Fruit fly (Drosophila melanogaster) whole organism, embryonic: Measurements from ENCODE around the gene CG4576.

Experiments
- Aef1 ChIP-seq: fragments of 200-800 bp; sonication (Bioruptor generic); IDR thresholded peaks from 3 replicates; pipeline ENCODE4 v1.3.6; 2022; ENCODE audit warnings: missing biosample characterization, missing genetic modification characterization
- CG10654 ChIP-seq: fragments of 200-800 bp; sonication (Bioruptor generic); optimal IDR thresholded peaks from 2 replicates; lab custom pipeline; 2016; ENCODE audit warnings: missing biosample characterization, missing genetic modification characterization
- CG11085 ChIP-seq: fragments of 200-800 bp; sonication (Bioruptor generic); IDR thresholded peaks from 2 replicates; pipeline ENCODE4 v1.3.6; 2022; ENCODE audit warnings: missing biosample characterization, missing genetic modification characterization
- CG12391 ChIP-seq: fragments of 200-800 bp; sonication (Bioruptor generic); optimal IDR thresholded peaks from 3 replicates; lab custom pipeline; 2018; ENCODE audit warnings: missing biosample characterization, mild to moderate bottlenecking, missing genetic modification characterization, moderate library complexity
- CG12659 ChIP-seq: fragments of 200-800 bp; sonication (Bioruptor generic); optimal IDR thresholded peaks from 3 replicates; lab custom pipeline; 2017; ENCODE audit warnings: mild to moderate bottlenecking, missing biosample characterization, missing genetic modification reagents, missing genetic modification characterization
- CG13123 ChIP-seq: fragments of 200-800 bp; sonication (Bioruptor generic); optimal IDR thresholded peaks from 2 replicates; lab custom pipeline; 2016; ENCODE audit warnings: missing biosample characterization, missing genetic modification characterization
- CG13775 ChIP-seq: fragments of 200-800 bp; sonication (Bioruptor generic); optimal IDR thresholded peaks from 3 replicates; lab custom pipeline; 2017; ENCODE audit warnings: missing biosample characterization, mild to moderate bottlenecking, missing genetic modification characterization
- CG14050 ChIP-seq: fragments of 200-800 bp; sonication (Bioruptor generic); IDR thresholded peaks from 3 replicates; pipeline ENCODE4 v1.3.6; 2022; ENCODE audit warnings: missing biosample characterization, missing genetic modification characterization
- CG14441 ChIP-seq: fragments of 200-800 bp; sonication (Bioruptor generic); IDR thresholded peaks from 2 replicates; pipeline ENCODE4 v1.3.6; 2022; ENCODE audit warnings: missing biosample characterization, missing genetic modification characterization
- CG14860 ChIP-seq: fragments of 200-800 bp; sonication (Bioruptor generic); IDR thresholded peaks from 3 replicates; pipeline ENCODE4 v1.3.6; 2022; ENCODE audit warnings: missing biosample characterization, missing genetic modification characterization; ENCODE audit not compliant: partially characterized antibody
- CG15269 ChIP-seq: fragments of 200-800 bp; sonication (Bioruptor generic); optimal IDR thresholded peaks from 2 replicates; lab custom pipeline; 2018; ENCODE audit warnings: missing biosample characterization, mild to moderate bottlenecking, missing genetic modification characterization, moderate library complexity
- CG17186 ChIP-seq: fragments of 200-800 bp; sonication (Bioruptor generic); optimal IDR thresholded peaks from 3 replicates; lab custom pipeline; 2017; ENCODE audit warnings: missing biosample characterization, missing genetic modification reagents, missing genetic modification characterization
- CG17385 ChIP-seq: fragments of 200-800 bp; sonication (Bioruptor generic); optimal IDR thresholded peaks from 3 replicates; lab custom pipeline; 2018; ENCODE audit warnings: missing biosample characterization, mild to moderate bottlenecking, missing genetic modification characterization
- CG18764 ChIP-seq: fragments of 200-800 bp; sonication (Bioruptor generic); optimal IDR thresholded peaks from 3 replicates; lab custom pipeline; 2016; ENCODE audit warnings: missing biosample characterization, missing genetic modification characterization
- CG2875 ChIP-seq: fragments of 200-800 bp; sonication (Bioruptor generic); optimal IDR thresholded peaks from 2 replicates; lab custom pipeline; 2017; ENCODE audit warnings: missing biosample characterization, mild to moderate bottlenecking, missing genetic modification characterization, missing genetic modification reagents
- CG2889 ChIP-seq: fragments of 200-800 bp; sonication (Bioruptor generic); IDR thresholded peaks from 3 replicates; pipeline ENCODE4 v1.3.6; 2022; ENCODE audit warnings: missing biosample characterization, missing genetic modification characterization
- CG3065 ChIP-seq: fragments of 200-800 bp; sonication (Bioruptor generic); optimal IDR thresholded peaks from 2 replicates; lab custom pipeline; 2016; ENCODE audit warnings: missing biosample characterization, missing genetic modification characterization
- CG42726 ChIP-seq: fragments of 200-800 bp; sonication (Bioruptor generic); IDR thresholded peaks from 2 replicates; pipeline ENCODE4 v1.3.6; 2022; ENCODE audit warnings: missing biosample characterization, missing genetic modification characterization; ENCODE audit not compliant: partially characterized antibody
- CG4617 ChIP-seq: fragments of 200-800 bp; sonication (Bioruptor generic); optimal IDR thresholded peaks from 3 replicates; lab custom pipeline; 2016; ENCODE audit warnings: missing biosample characterization, missing genetic modification characterization, borderline replicate concordance
- CG5245 ChIP-seq: fragments of 200-800 bp; sonication (Bioruptor generic); optimal IDR thresholded peaks from 3 replicates; lab custom pipeline; 2016; ENCODE audit warnings: missing biosample characterization, missing genetic modification characterization
- CG6272 ChIP-seq: fragments of 200-800 bp; sonication (Bioruptor generic); IDR thresholded peaks from 2 replicates; pipeline ENCODE4 v1.3.6; 2022; ENCODE audit warnings: missing biosample characterization, missing genetic modification characterization
- CG6654 ChIP-seq: fragments of 200-800 bp; sonication (Bioruptor generic); optimal IDR thresholded peaks from 2 replicates; lab custom pipeline; 2017; ENCODE audit warnings: missing biosample characterization, mild to moderate bottlenecking, missing genetic modification characterization
- CG7963 ChIP-seq: fragments of 200-800 bp; sonication (Bioruptor generic); IDR thresholded peaks from 3 replicates; pipeline ENCODE4 v1.3.6; 2022; ENCODE audit warnings: missing biosample characterization, missing genetic modification characterization; ENCODE audit not compliant: partially characterized antibody
- CG8281 ChIP-seq: fragments of 200-800 bp; sonication (Bioruptor generic); optimal IDR thresholded peaks from 2 replicates; lab custom pipeline; 2018; ENCODE audit warnings: missing biosample characterization, mild to moderate bottlenecking, missing genetic modification characterization, moderate library complexity
- CG9437 ChIP-seq: fragments of 200-800 bp; sonication (Bioruptor generic); optimal IDR thresholded peaks from 2 replicates; lab custom pipeline; 2018; ENCODE audit warnings: missing biosample characterization, mild to moderate bottlenecking, missing genetic modification characterization
- D19A ChIP-seq: fragments of 200-800 bp; optimal IDR thresholded peaks from 3 replicates; lab custom pipeline; 2019; ENCODE audit warnings: missing biosample characterization, mild to moderate bottlenecking, missing genetic modification characterization, moderate library complexity
- Ets97D ChIP-seq: fragments of 200-800 bp; sonication (Bioruptor generic); optimal IDR thresholded peaks from 3 replicates; lab custom pipeline; 2016; ENCODE audit warnings: missing biosample characterization, missing genetic modification characterization
- HmgZ ChIP-seq: fragments of 200-800 bp; sonication (Bioruptor generic); optimal IDR thresholded peaks from 2 replicates; lab custom pipeline; 2018; ENCODE audit warnings: missing biosample characterization, mild to moderate bottlenecking, missing genetic modification characterization
- Hmr ChIP-seq: fragments of 200-800 bp; sonication (Bioruptor generic); optimal IDR thresholded peaks from 3 replicates; lab custom pipeline; 2017; ENCODE audit warnings: mild to moderate bottlenecking, missing biosample characterization, missing genetic modification reagents, missing genetic modification characterization
- Hr3 ChIP-seq: fragments of 200-800 bp; sonication (Bioruptor generic); optimal IDR thresholded peaks from 3 replicates; lab custom pipeline; 2016; ENCODE audit warnings: missing biosample characterization, missing genetic modification characterization
- NK7.1 ChIP-seq: fragments of 200-800 bp; sonication (Bioruptor generic); optimal IDR thresholded peaks from 3 replicates; lab custom pipeline; 2016; ENCODE audit warnings: missing biosample characterization, missing genetic modification characterization
- Opbp ChIP-seq: fragments of 200-800 bp; sonication (Bioruptor generic); IDR thresholded peaks from 3 replicates; pipeline ENCODE4 v1.3.6; 2022; ENCODE audit warnings: missing biosample characterization, missing genetic modification characterization; ENCODE audit not compliant: partially characterized antibody
- PHDP ChIP-seq: fragments of 200-800 bp; sonication (Bioruptor generic); optimal IDR thresholded peaks from 3 replicates; lab custom pipeline; 2018; ENCODE audit warnings: missing biosample characterization, mild to moderate bottlenecking, missing genetic modification characterization, moderate library complexity
- Pdp1 ChIP-seq, 2 experiments: fragments of 200-800 bp; sonication (Bioruptor generic); optimal IDR thresholded peaks; 3 replicates each; lab custom pipeline; 2016; ENCODE audit warnings: missing biosample characterization in 2 of 2, missing genetic modification characterization in 2 of 2, mild to moderate bottlenecking in 1 of 2, moderate library complexity in 1 of 2
- Ravus ChIP-seq: fragments of 200-800 bp; sonication (Bioruptor generic); IDR thresholded peaks from 2 replicates; pipeline ENCODE4 v1.3.6; 2022; ENCODE audit warnings: missing biosample characterization, missing genetic modification characterization
- Side ChIP-seq: fragments of 200-800 bp; sonication (Bioruptor generic); optimal IDR thresholded peaks from 2 replicates; lab custom pipeline; 2016; ENCODE audit warnings: missing biosample characterization, missing genetic modification characterization
- croc ChIP-seq: fragments of 200-800 bp; sonication (Bioruptor generic); conservative IDR thresholded peaks from 3 replicates; pipeline ENCODE4 v1.3.6; 2022; ENCODE audit warnings: missing biosample characterization, missing genetic modification characterization
- disco-r ChIP-seq: fragments of 200-800 bp; sonication (Bioruptor generic); optimal IDR thresholded peaks from 2 replicates; lab custom pipeline; 2016; ENCODE audit warnings: missing biosample characterization, missing genetic modification characterization
- exex ChIP-seq: fragments of 200-800 bp; sonication (Bioruptor generic); optimal IDR thresholded peaks from 4 replicates; lab custom pipeline; 2018; ENCODE audit warnings: missing biosample characterization, mild to moderate bottlenecking, missing genetic modification characterization, moderate library complexity
- h ChIP-seq: fragments of >200 bp; optimal IDR thresholded peaks from 2 replicates; lab custom pipeline; 2017
- hb ChIP-seq: fragments of 200-800 bp; sonication (Bioruptor generic); IDR thresholded peaks from 3 replicates; pipeline ENCODE4 v1.3.6; 2022; ENCODE audit warnings: missing biosample characterization, missing genetic modification characterization; ENCODE audit not compliant: partially characterized antibody
- hkb ChIP-seq, 2 experiments: fragments of 200-800 bp in 1 of 2; fragments of >200 bp in 1 of 2; sonication (Bioruptor generic) in 1 of 2; IDR thresholded peaks in 1 of 2; optimal IDR thresholded peaks in 1 of 2; 2 replicates each; pipeline versions ENCODE4 v1.3.6 to Lab custom; 2017 to 2022; ENCODE audit warnings: missing biosample characterization in 1 of 2, missing genetic modification characterization in 1 of 2
- lmd ChIP-seq: fragments of 200-800 bp; sonication (Bioruptor generic); IDR thresholded peaks from 2 replicates; pipeline ENCODE4 v1.3.6; 2022; ENCODE audit warnings: missing biosample characterization, missing genetic modification characterization
- pnt ChIP-seq: fragments of 200-800 bp; sonication (Bioruptor generic); optimal IDR thresholded peaks from 3 replicates; lab custom pipeline; 2016; ENCODE audit warnings: missing biosample characterization, missing genetic modification characterization
- psq ChIP-seq: fragments of 200-800 bp; sonication (Bioruptor generic); optimal IDR thresholded peaks from 2 replicates; lab custom pipeline; 2017; ENCODE audit warnings: missing biosample characterization, missing genetic modification characterization
- ssp ChIP-seq: fragments of 200-800 bp; sonication (Bioruptor generic); IDR thresholded peaks from 2 replicates; pipeline ENCODE4 v1.3.6; 2022; ENCODE audit warnings: missing biosample characterization, missing genetic modification characterization
- tin ChIP-seq: fragments of 200-800 bp; sonication (Bioruptor generic); optimal IDR thresholded peaks from 3 replicates; lab custom pipeline; 2016; ENCODE audit warnings: missing biosample characterization, missing genetic modification characterization
- vvl ChIP-seq: fragments of 200-800 bp; sonication (Bioruptor generic); IDR thresholded peaks from 2 replicates; pipeline ENCODE4 v1.3.6; 2022; ENCODE audit warnings: missing biosample characterization, missing genetic modification characterization
- z ChIP-seq: fragments of 200-800 bp; sonication (Bioruptor generic); IDR thresholded peaks from 3 replicates; pipeline ENCODE4 v1.3.6; 2022; ENCODE audit warnings: missing biosample characterization, missing genetic modification characterization
- zf30C ChIP-seq: fragments of 200-800 bp; sonication (Bioruptor generic); optimal IDR thresholded peaks from 3 replicates; lab custom pipeline; 2018; ENCODE audit warnings: missing biosample characterization, mild to moderate bottlenecking, missing genetic modification characterization

Gene CG4576

dm6 chr3R:15794258-15794727, 31.3 kb upstream of the CG4576 start (continued):
- TF ChIP-seq psq (peak; percentile 8), CG7963 (GFP tag; lab: Robert Waterston, UW) (no peak), CG6654 (GFP tag; lab: Kevin White, UChicago) (no peak), CG8281 (tag; lab: Kevin White, UChicago) (no peak), Ets97D (GFP tag; lab: Kevin White, UChicago) (no peak), zf30C (GFP tag; lab: Kevin White, UChicago) (peak; percentile 24), CG13123 (GFP tag; lab: Kevin White, UChicago) (peak; percentile 62), Ravus (GFP tag; lab: Robert Waterston, UW) (no peak), CG4617 (peak; percentile 30), CG14441 (peak; percentile 26; the same call in 1 of the 2 replicates), HmgZ (tag; lab: Kevin White, UChicago) (peak; percentile 45), CG10654 (GFP tag; lab: Kevin White, UChicago) (no peak), NK7.1 (GFP tag; lab: Kevin White, UChicago) (peak; percentile 15), CG12659 (peak; percentile 41), ssp (GFP tag; lab: Robert Waterston, UW) (no peak), CG18764 (GFP tag; lab: Kevin White, UChicago) (peak; percentile 30), CG14050 (GFP tag; lab: Robert Waterston, UW) (no peak), CG17186 (no peak), Hmr (GFP tag; lab: Kevin White, UChicago) (peak; percentile 46), Aef1 (GFP tag; lab: Robert Waterston, UW) (peak; percentile 45; the same call in 1 of the 3 replicates), CG5245 (GFP tag; lab: Kevin White, UChicago) (no peak), croc (GFP tag; lab: Robert Waterston, UW) (no peak), CG14860 (GFP tag; lab: Robert Waterston, UW) (no peak), lmd (GFP tag; lab: Robert Waterston, UW) (no peak; the same call in 1 of the 2 replicates), CG11085 (no peak), CG3065 (GFP tag; lab: Kevin White, UChicago) (no peak), CG17385 (peak; percentile 18), CG2889 (GFP tag; lab: Robert Waterston, UW) (no peak), CG13775 (GFP tag; lab: Kevin White, UChicago) (peak; percentile 39), CG2875 (no peak), vvl (peak; percentile 52), CG6272 (GFP tag; lab: Robert Waterston, UW) (no peak), Side (GFP tag; lab: Kevin White, UChicago) (no peak), pnt (no peak), Hr3 (peak; percentile 30), CG12391 (no peak), disco-r (GFP tag; lab: Kevin White, UChicago) (peak; percentile 23), Opbp (no peak; the same call in 2 of the 3 replicates), CG15269 (tag; lab: Kevin White, UChicago) (peak; percentile 49), CG42726 (GFP tag; lab: Robert Waterston, UW) (no peak), Pdp1 (GFP tag; optimal IDR thresholded peaks at IDR 0.05; lab: Kevin White, UChicago) (peak in 1 of 2 experiments; percentile 92), D19A (tag; lab: Kevin White, UChicago) (no peak), h (lab: Kevin White, UChicago) (no peak), PHDP (tag; lab: Kevin White, UChicago) (peak; percentile 49), z (no peak), hb (GFP tag; lab: Robert Waterston, UW) (no peak), exex (tag; lab: Kevin White, UChicago) (peak; percentile 18), tin (no peak), CG9437 (no peak), hkb (optimal IDR thresholded peaks at IDR 0.05; lab: Kevin White, UChicago) (no peak), hkb (GFP tag; IDR thresholded peaks at IDR 0.05; lab: Robert Waterston, UW) (no peak)
